Worm (Caenorhabditis elegans) whole organism, young adult: ENCODE data around the gene nspd-9.

Experiments
- F55B11.4 ChIP-seq: sonication (generic microtip); optimal IDR thresholded peaks from 2 replicates; lab custom pipeline; 2016; ENCODE audit warnings: missing compliant biosample characterization, missing genetic modification characterization, borderline replicate concordance; ENCODE audit not compliant: insufficient read depth
- Y67H2A.10 ChIP-seq: fragments of 200-800 bp; sonication (Bioruptor generic); conservative IDR thresholded peaks from 2 replicates; pipeline ENCODE4 v1.3.6; 2022; ENCODE audit warnings: missing genetic modification reagents, missing genetic modification characterization, missing compliant biosample characterization
- ceh-40 ChIP-seq: fragments of 200-800 bp; sonication (Bioruptor generic); IDR thresholded peaks from 2 replicates; pipeline ENCODE4 v1.3.6; 2022; ENCODE audit warnings: missing genetic modification characterization, missing compliant biosample characterization
- hlh-12 ChIP-seq: sonication (generic microtip); optimal IDR thresholded peaks from 2 replicates; lab custom pipeline; 2016; ENCODE audit warnings: missing genetic modification characterization, missing compliant biosample characterization
- let-526 ChIP-seq: fragments of 200-800 bp; sonication (Bioruptor generic); IDR thresholded peaks from 2 replicates; pipeline ENCODE4 v1.3.6; 2022; ENCODE audit warnings: missing genetic modification reagents, missing genetic modification characterization, missing compliant biosample characterization
- lin-54 ChIP-seq: fragments of 200-800 bp; sonication (Bioruptor generic); optimal IDR thresholded peaks from 2 replicates; lab custom pipeline; 2018; ENCODE audit warnings: mild to moderate bottlenecking, missing genetic modification characterization, missing compliant biosample characterization
- snpc-1.3 ChIP-seq: sonication (generic microtip); optimal IDR thresholded peaks from 2 replicates; lab custom pipeline; 2017; ENCODE audit warnings: missing genetic modification characterization, mild to moderate bottlenecking, missing compliant biosample characterization, antibody characterized with exemption, moderate library complexity, missing genotype, missing genetic modification reagents; ENCODE audit not compliant: insufficient read depth
- snpc-3.4 ChIP-seq: sonication (generic microtip); optimal IDR thresholded peaks from 2 replicates; lab custom pipeline; 2017; ENCODE audit warnings: missing genetic modification characterization, mild to moderate bottlenecking, missing compliant biosample characterization, antibody characterized with exemption, moderate library complexity, missing genotype, missing genetic modification reagents
- ztf-22 ChIP-seq: fragments of 200-800 bp; sonication (Bioruptor generic); optimal IDR thresholded peaks from 2 replicates; lab custom pipeline; 2018; ENCODE audit warnings: mild to moderate bottlenecking, missing genetic modification characterization, moderate library complexity, missing compliant biosample characterization
- ztf-3 ChIP-seq: fragments of 200-800 bp; sonication (Bioruptor generic); optimal IDR thresholded peaks from 2 replicates; lab custom pipeline; 2018; ENCODE audit warnings: mild to moderate bottlenecking, missing genetic modification characterization, missing compliant biosample characterization

- TF ChIP-seq ztf-3 (GFP tag; lab: Kevin White, UChicago) = no peak
- TF ChIP-seq ceh-40 (GFP tag; lab: Robert Waterston, UW) = no peak
- no peak for TF ChIP-seq Y67H2A.10 (GFP tag; lab: Robert Waterston, UW)
- TF ChIP-seq hlh-12 (tag; lab: Kevin White, UChicago) = no peak
- TF ChIP-seq lin-54 (GFP tag; lab: Kevin White, UChicago) = no peak
- TF ChIP-seq snpc-3.4 (tag; lab: Kevin White, UChicago) = no peak
- TF ChIP-seq let-526 = no peak
- TF ChIP-seq snpc-1.3 (tag; lab: Kevin White, UChicago) = no peak
- TF ChIP-seq F55B11.4 (tag; lab: Kevin White, UChicago) = no peak
- TF ChIP-seq ztf-22 (GFP tag; lab: Kevin White, UChicago) = no peak
Measured at ce11 chrIII:4844327-4844726, 14.2 kb upstream of the nspd-9 start, which contains the start of the genes clec-157 and fkh-5.
